Worm (Caenorhabditis elegans): ENCODE results near the gene fbxb-18.

- TF ChIP-seq ceh-36 (tag; optimal IDR thresholded peaks at IDR 0.05): no peak
- no peak for TF ChIP-seq ama-1 (optimal IDR thresholded peaks at IDR 0.05)
- no peak for TF ChIP-seq flt-1 (GFP tag; IDR thresholded peaks at IDR 0.05)
- TF ChIP-seq tbx-11 (GFP tag; IDR thresholded peaks at IDR 0.05): no peak
- TF ChIP-seq aly-1 (tag; optimal IDR thresholded peaks at IDR 0.05): no peak
- TF ChIP-seq ceh-13 (GFP tag; optimal IDR thresholded peaks at IDR 0.05): no peak
- TF ChIP-seq scrt-1 (GFP tag; IDR thresholded peaks at IDR 0.05): no peak
- TF ChIP-seq hmg-4 (GFP tag; optimal IDR thresholded peaks at IDR 0.05): no peak
Observed at ce11 chrII:1672673-1673072, 16.0 kb downstream of the fbxb-18 start.

All from whole organism, early embryonic.